Worm (Caenorhabditis elegans): ENCODE measurements around the gene pde-2.

- no peak for TF ChIP-seq ceh-2 (tag; optimal IDR thresholded peaks at IDR 0.05)
- TF ChIP-seq unc-3 (GFP tag; conservative IDR thresholded peaks at IDR 0.05) = no peak
- TF ChIP-seq unc-3 (tag; optimal IDR thresholded peaks at IDR 0.05) = no peak
- TF ChIP-seq tbx-7 (tag; optimal IDR thresholded peaks at IDR 0.05) = no peak
- no peak for TF ChIP-seq elt-4 (tag; optimal IDR thresholded peaks at IDR 0.05)
- TF ChIP-seq ceh-14 (tag; optimal IDR thresholded peaks at IDR 0.05) = no peak
- no peak for TF ChIP-seq pag-3 (tag; optimal IDR thresholded peaks at IDR 0.05; ENCODE audit: borderline replicate concordance)
- TF ChIP-seq dve-1 (tag; optimal IDR thresholded peaks at IDR 0.05) = no peak
- no peak for TF ChIP-seq ama-1 (optimal IDR thresholded peaks at IDR 0.05)
- TF ChIP-seq ceh-48 (tag; optimal IDR thresholded peaks at IDR 0.05) = no peak
Observed at ce11 chrIII:8961993-8962392, 19.7 kb downstream of the pde-2 start, which contains the start of gene grl-25.
